Worm (Caenorhabditis elegans): ENCODE measurements around the gene rei-2.

ce11 chrX:1094332-1094731, 6.4 kb upstream of the rei-2 start:
- TF ChIP-seq ceh-36 (tag; optimal IDR thresholded peaks at IDR 0.05) (no peak), ama-1 (optimal IDR thresholded peaks at IDR 0.05) (no peak), pes-1 (GFP tag; IDR thresholded peaks at IDR 0.05) (no peak), hmbx-1 (tag; optimal IDR thresholded peaks at IDR 0.05) (no peak), ets-7 (tag; optimal IDR thresholded peaks at IDR 0.05) (no peak), tbx-37 (GFP tag; conservative IDR thresholded peaks at IDR 0.05) (no peak), flt-1 (GFP tag; IDR thresholded peaks at IDR 0.05) (no peak), hnd-1 (tag; optimal IDR thresholded peaks at IDR 0.05) (no peak), sea-1 (GFP tag; conservative IDR thresholded peaks at IDR 0.05) (no peak), aly-1 (tag; optimal IDR thresholded peaks at IDR 0.05) (no peak), F13C5.2 (tag; optimal IDR thresholded peaks at IDR 0.05) (no peak), scrt-1 (GFP tag; IDR thresholded peaks at IDR 0.05) (no peak), ceh-13 (GFP tag; optimal IDR thresholded peaks at IDR 0.05) (no peak)

Data from whole organism, early embryonic.